Worm (Caenorhabditis elegans) whole organism, mixed stage, embryonic: ENCODE measurements around the gene F40F8.4.

Source experiments
- blmp-1 ChIP-seq: fragments of 150-350 bp; optimal IDR thresholded peaks from 2 replicates; lab custom pipeline; 2014; ENCODE audit warnings: missing biosample characterization, missing genetic modification characterization
- ceh-39 ChIP-seq: fragments of 150-350 bp; optimal IDR thresholded peaks from 2 replicates; lab custom pipeline; 2014; ENCODE audit warnings: missing biosample characterization, missing genetic modification characterization
- elt-3 ChIP-seq: fragments of 150-350 bp; optimal IDR thresholded peaks from 2 replicates; lab custom pipeline; 2014; ENCODE audit warnings: missing biosample characterization, missing genetic modification characterization
- lin-13 ChIP-seq: fragments of 150-350 bp; optimal IDR thresholded peaks from 2 replicates; lab custom pipeline; 2014; ENCODE audit warnings: missing biosample characterization, missing genetic modification characterization
- mab-5 ChIP-seq: fragments of 150-350 bp; optimal IDR thresholded peaks from 2 replicates; lab custom pipeline; 2014; ENCODE audit warnings: missing biosample characterization, missing genetic modification characterization
- nhr-237 ChIP-seq: fragments of 150-350 bp; optimal IDR thresholded peaks from 2 replicates; lab custom pipeline; 2014; ENCODE audit warnings: missing biosample characterization, missing genetic modification characterization
- nhr-28 ChIP-seq: fragments of 150-350 bp; optimal IDR thresholded peaks from 2 replicates; lab custom pipeline; 2014; ENCODE audit warnings: missing biosample characterization, missing genetic modification characterization
- unc-120 ChIP-seq: sonication (generic microtip); optimal IDR thresholded peaks from 2 replicates; lab custom pipeline; 2017; ENCODE audit warnings: missing genetic modification characterization, missing compliant biosample characterization; ENCODE audit not compliant: poor library complexity, severe bottlenecking

DNA sequence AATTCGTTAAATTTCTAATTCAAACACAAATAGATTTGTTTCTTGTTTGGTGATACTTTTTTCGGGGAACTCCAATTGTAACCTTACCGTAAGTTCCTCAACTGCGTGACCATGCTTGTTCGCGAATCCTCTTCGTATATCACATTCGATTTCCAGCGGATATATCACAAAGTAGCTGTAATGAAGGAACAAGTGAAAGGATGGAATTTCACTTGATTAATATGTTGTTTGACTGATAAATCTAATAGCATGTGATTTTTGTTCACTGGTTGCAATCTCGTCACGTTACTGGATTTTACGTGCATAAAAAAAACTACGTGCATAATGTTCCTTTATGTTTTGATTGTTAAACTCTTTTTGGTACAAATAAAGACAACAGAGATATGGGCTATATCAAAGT is 21.6 kb upstream of the F40F8.4 start:
- TF ChIP-seq nhr-28 (tag; lab: Kevin White, UChicago) (no peak), lin-13 (tag; lab: Kevin White, UChicago) (no peak), mab-5 (tag; lab: Kevin White, UChicago) (no peak), nhr-237 (tag; lab: Kevin White, UChicago) (no peak), unc-120 (tag; lab: Kevin White, UChicago) (no peak), elt-3 (no peak), blmp-1 (tag; lab: Kevin White, UChicago) (no peak), ceh-39 (tag; lab: Kevin White, UChicago) (no peak)
